Worm (Caenorhabditis elegans) whole organism, early embryonic: ENCODE measurements around the gene F20B6.9.

Experiments used
- F13C5.2 ChIP-seq: sonication (generic microtip); optimal IDR thresholded peaks from 2 replicates; lab custom pipeline; 2017; ENCODE audit warnings: mild to moderate bottlenecking, missing genetic modification characterization, inconsistent platforms, missing compliant biosample characterization
- aly-1 ChIP-seq: sonication (generic microtip); optimal IDR thresholded peaks from 2 replicates; lab custom pipeline; 2016; ENCODE audit warnings: missing genetic modification characterization, missing compliant biosample characterization
- ama-1 ChIP-seq: fragments of 150-350 bp; optimal IDR thresholded peaks from 2 replicates; lab custom pipeline; 2014
- ceh-13 ChIP-seq: fragments of 200-800 bp; sonication (Bioruptor generic); optimal IDR thresholded peaks from 2 replicates; lab custom pipeline; 2018; ENCODE audit warnings: mild to moderate bottlenecking, missing genetic modification characterization, missing compliant biosample characterization
- flt-1 ChIP-seq: fragments of 200-800 bp; sonication (Bioruptor generic); IDR thresholded peaks from 2 replicates; pipeline ENCODE4 v1.3.6; 2022; ENCODE audit warnings: missing genetic modification characterization, missing compliant biosample characterization
- hmbx-1 ChIP-seq: sonication (generic microtip); optimal IDR thresholded peaks from 2 replicates; lab custom pipeline; 2016; ENCODE audit warnings: mild to moderate bottlenecking, missing genetic modification characterization, missing compliant biosample characterization
- hmg-4 ChIP-seq: fragments of 200-800 bp; sonication (Bioruptor generic); optimal IDR thresholded peaks from 2 replicates; lab custom pipeline; 2018; ENCODE audit warnings: mild to moderate bottlenecking, missing genetic modification characterization, missing compliant biosample characterization
- hnd-1 ChIP-seq: sonication (generic microtip); optimal IDR thresholded peaks from 2 replicates; lab custom pipeline; 2016; ENCODE audit warnings: missing genetic modification characterization, missing compliant biosample characterization
- pes-1 ChIP-seq: fragments of 200-800 bp; sonication (Bioruptor generic); IDR thresholded peaks from 2 replicates; pipeline ENCODE4 v1.3.6; 2022; ENCODE audit warnings: missing genetic modification reagents, missing genetic modification characterization, missing compliant biosample characterization
- sea-1 ChIP-seq: fragments of 200-800 bp; sonication (Bioruptor generic); conservative IDR thresholded peaks from 2 replicates; pipeline ENCODE4 v1.3.6; 2022; ENCODE audit warnings: missing genetic modification characterization, missing compliant biosample characterization
- tbx-37 ChIP-seq: fragments of 200-800 bp; sonication (Bioruptor generic); conservative IDR thresholded peaks from 2 replicates; pipeline ENCODE4 v1.3.6; 2022; ENCODE audit warnings: missing genetic modification reagents, missing genetic modification characterization, missing compliant biosample characterization

ce11 chrX:4235752-4236151 lies 28.5 kb upstream of the F20B6.9 start, which contains the start of gene rab-37:
- TF ChIP-seq ama-1 (no peak), flt-1 (GFP tag; lab: Robert Waterston, UW) (no peak), pes-1 (GFP tag; lab: Robert Waterston, UW) (no peak), F13C5.2 (tag; lab: Kevin White, UChicago) (no peak), aly-1 (tag; lab: Kevin White, UChicago) (no peak), sea-1 (GFP tag; lab: Robert Waterston, UW) (no peak), hmg-4 (GFP tag; lab: Kevin White, UChicago) (no peak), tbx-37 (GFP tag; lab: Robert Waterston, UW) (no peak), hnd-1 (tag; lab: Kevin White, UChicago) (no peak), ceh-13 (GFP tag; lab: Kevin White, UChicago) (no peak), hmbx-1 (tag; lab: Kevin White, UChicago) (no peak)
